Worm (Caenorhabditis elegans) whole organism, young adult: Measurements from ENCODE around the gene C09B9.4.

Experiments used
- cebp-1 ChIP-seq, 2 experiments: fragments of 200-800 bp in 1 of 2; sonication (Bioruptor generic) in 1 of 2; sonication (generic microtip) in 1 of 2; IDR thresholded peaks in 1 of 2; optimal IDR thresholded peaks in 1 of 2; 2 replicates each; pipeline versions ENCODE4 v1.3.6 to Lab custom; 2017 to 2022; ENCODE audit warnings: missing compliant biosample characterization in 2 of 2, missing genetic modification characterization in 2 of 2, mild to moderate bottlenecking in 1 of 2, missing genetic modification reagents in 1 of 2, moderate library complexity in 1 of 2
- nfya-1 ChIP-seq: sonication (generic microtip); optimal IDR thresholded peaks from 2 replicates; lab custom pipeline; 2017; ENCODE audit warnings: antibody characterized with exemption, missing compliant biosample characterization, missing genetic modification characterization, borderline replicate concordance; ENCODE audit not compliant: insufficient read depth
- nfyb-1 ChIP-seq: fragments of 200-800 bp; sonication (Bioruptor generic); IDR thresholded peaks from 2 replicates; pipeline ENCODE4 v1.3.6; 2022; ENCODE audit warnings: missing genetic modification reagents, missing genetic modification characterization, missing compliant biosample characterization
- snpc-4 ChIP-seq, 5 experiments: fragments of 150-350 bp in 1 of 5; sonication (generic microtip) in 4 of 5; optimal IDR thresholded peaks; 2 replicates each; lab custom pipeline; 2014 to 2018; ENCODE audit warnings: missing genetic modification characterization in 5 of 5, missing biosample characterization in 3 of 5, antibody characterized with exemption in 2 of 5, mild to moderate bottlenecking in 2 of 5, missing compliant biosample characterization in 2 of 5, missing genotype in 2 of 5, moderate library complexity in 2 of 5, missing genetic modification reagents in 1 of 5
- unc-62 ChIP-seq: fragments of 150-350 bp; optimal IDR thresholded peaks from 2 replicates; lab custom pipeline; 2014; ENCODE audit warnings: missing biosample characterization, missing genetic modification reagents, missing genetic modification characterization

DNA sequence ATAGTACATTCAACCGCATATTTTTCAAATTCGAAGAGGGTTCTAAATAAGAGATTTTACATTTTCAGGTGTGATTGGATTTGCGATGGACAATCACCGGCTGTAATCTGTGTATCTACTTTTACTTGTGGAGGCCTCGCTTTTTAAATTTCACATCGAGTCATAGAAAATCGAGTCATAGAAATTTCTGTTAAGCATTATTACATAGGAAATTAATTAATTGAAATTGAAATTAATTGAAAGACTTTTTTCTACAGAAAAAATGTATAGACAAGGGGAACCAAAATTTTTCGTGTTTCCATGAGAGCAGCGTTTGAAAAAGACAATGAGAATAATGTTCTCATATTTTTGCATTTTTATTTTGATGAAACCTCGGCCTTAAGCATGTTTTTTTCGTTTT is 49.4 kb downstream of the C09B9.4 start, which contains the start of gene clec-176:
- TF ChIP-seq unc-62 (no peak), nfyb-1 (GFP tag; lab: Robert Waterston, UW) (no peak), nfya-1 (tag; lab: Kevin White, UChicago) (no peak), cebp-1 (GFP tag; IDR thresholded peaks at IDR 0.05; lab: Robert Waterston, UW) (no peak), cebp-1 (tag; optimal IDR thresholded peaks at IDR 0.05; lab: Kevin White, UChicago) (no peak), snpc-4 (GFP tag; optimal IDR thresholded peaks at IDR 0.05; lab: Kevin White, UChicago) (no peak), snpc-4 (tag; optimal IDR thresholded peaks at IDR 0.05; lab: Kevin White, UChicago) (no peak)
